Fruit fly (Drosophila melanogaster) whole organism, wandering third instar larva: ENCODE measurements around the gene gish.
A peak's percentile ranks its signal among the peaks of the same experiment; 100 is the strongest.

ENCODE experiments used
- Abd-B ChIP-seq: fragments of >200 bp; optimal IDR thresholded peaks from 2 replicates; lab custom pipeline; 2017; ENCODE audit warnings: missing biosample characterization, missing genetic modification characterization
- CG32264 ChIP-seq: fragments of 200-800 bp; sonication (Bioruptor generic); optimal IDR thresholded peaks from 2 replicates; lab custom pipeline; 2016; ENCODE audit warnings: missing biosample characterization, missing genetic modification characterization
- CG9705 ChIP-seq: fragments of 200-800 bp; sonication (Bioruptor generic); optimal IDR thresholded peaks from 2 replicates; lab custom pipeline; 2018; ENCODE audit warnings: missing biosample characterization, mild to moderate bottlenecking, missing genetic modification characterization
- CrebA ChIP-seq: fragments of 200-800 bp; sonication (Bioruptor generic); optimal IDR thresholded peaks from 2 replicates; lab custom pipeline; 2016; ENCODE audit warnings: missing biosample characterization, mild to moderate bottlenecking, missing genetic modification characterization, borderline replicate concordance
- Dfd ChIP-seq: fragments of >200 bp; optimal IDR thresholded peaks from 2 replicates; lab custom pipeline; 2017; ENCODE audit warnings: missing biosample characterization, missing genetic modification characterization
- Dif ChIP-seq: fragments of 200-275, 200-300 bp; sonication (Bioruptor generic); optimal IDR thresholded peaks from 2 replicates; lab custom pipeline; 2018; ENCODE audit warnings: missing biosample characterization, missing genetic modification characterization; ENCODE audit not compliant: partially characterized antibody
- GATAd ChIP-seq: sonication (Bioruptor generic); optimal IDR thresholded peaks from 2 replicates; lab custom pipeline; 2016; ENCODE audit warnings: missing biosample characterization, missing genetic modification characterization
- HLH106 ChIP-seq: fragments of 200-800 bp; optimal IDR thresholded peaks from 3 replicates; lab custom pipeline; 2019; ENCODE audit warnings: missing biosample characterization, mild to moderate bottlenecking, missing genetic modification characterization, moderate library complexity
- Hnf4 ChIP-seq: fragments of 200-800 bp; sonication (Bioruptor generic); optimal IDR thresholded peaks from 2 replicates; lab custom pipeline; 2016; ENCODE audit warnings: missing biosample characterization, mild to moderate bottlenecking, missing genetic modification characterization
- Hr78 ChIP-seq: fragments of >200 bp; optimal IDR thresholded peaks from 2 replicates; lab custom pipeline; 2017; ENCODE audit warnings: missing biosample characterization, missing genetic modification characterization
- Hr83 ChIP-seq: fragments of 200-300 bp; sonication (Bioruptor generic); optimal IDR thresholded peaks from 2 replicates; lab custom pipeline; 2016; ENCODE audit warnings: missing biosample characterization, mild to moderate bottlenecking, missing genetic modification characterization, moderate library complexity; ENCODE audit not compliant: poor library complexity, severe bottlenecking
- Jra ChIP-seq: sonication (Bioruptor generic); optimal IDR thresholded peaks from 2 replicates; lab custom pipeline; 2016; ENCODE audit warnings: missing biosample characterization, missing genetic modification characterization
- Mio ChIP-seq: sonication (Bioruptor generic); optimal IDR thresholded peaks from 2 replicates; lab custom pipeline; 2016; ENCODE audit warnings: missing biosample characterization, missing genetic modification characterization
- Myc ChIP-seq: fragments of >200 bp; optimal IDR thresholded peaks from 2 replicates; lab custom pipeline; 2017
- N ChIP-seq: fragments of >200 bp; optimal IDR thresholded peaks from 2 replicates; lab custom pipeline; 2018; ENCODE audit warnings: missing biosample characterization, missing external identifiers, missing genetic modification characterization
- OdsH ChIP-seq: fragments of 200-800 bp; sonication (Bioruptor generic); optimal IDR thresholded peaks from 2 replicates; lab custom pipeline; 2016; ENCODE audit warnings: missing biosample characterization, mild to moderate bottlenecking, missing genetic modification characterization
- Rel ChIP-seq, 2 experiments: fragments of 200-800 bp; sonication (Bioruptor generic) in 1 of 2; optimal IDR thresholded peaks; 2 replicates in 1 of 2; 3 replicates in 1 of 2; lab custom pipeline; 2016 to 2019; ENCODE audit warnings: mild to moderate bottlenecking in 2 of 2, missing biosample characterization in 2 of 2, missing genetic modification characterization in 2 of 2, moderate library complexity in 1 of 2
- Sp1 ChIP-seq: fragments of 200-800 bp; sonication (Bioruptor generic); optimal IDR thresholded peaks from 3 replicates; lab custom pipeline; 2019; ENCODE audit warnings: missing biosample characterization, mild to moderate bottlenecking, missing genetic modification characterization, moderate library complexity
- Vsx2 ChIP-seq: fragments of 200-300, 225-300 bp; sonication (Bioruptor generic); optimal IDR thresholded peaks from 2 replicates; lab custom pipeline; 2018; ENCODE audit warnings: missing biosample characterization, missing genetic modification characterization; ENCODE audit not compliant: partially characterized antibody
- br ChIP-seq: fragments of 200-800 bp; sonication (Bioruptor generic); optimal IDR thresholded peaks from 2 replicates; lab custom pipeline; 2016; ENCODE audit warnings: missing biosample characterization, missing genetic modification characterization
- brk ChIP-seq: fragments of 200-800 bp; sonication (Bioruptor generic); optimal IDR thresholded peaks from 2 replicates; lab custom pipeline; 2016; ENCODE audit warnings: missing biosample characterization, mild to moderate bottlenecking, missing genetic modification characterization
- dl ChIP-seq, 2 experiments: fragments of 175-275, 200-275 bp in 1 of 2; fragments of 200-275 bp in 1 of 2; sonication (Bioruptor generic); optimal IDR thresholded peaks; lab custom pipeline; 2018; ENCODE audit warnings: mild to moderate bottlenecking in 2 of 2, missing biosample characterization in 2 of 2, missing genetic modification characterization in 2 of 2, moderate library complexity in 2 of 2; ENCODE audit not compliant: partially characterized antibody in 2 of 2, insufficient read depth in 1 of 2
- dmrt93B ChIP-seq: fragments of 200-800 bp; sonication (Bioruptor generic); optimal IDR thresholded peaks from 2 replicates; lab custom pipeline; 2018; ENCODE audit warnings: missing biosample characterization, mild to moderate bottlenecking, missing genetic modification characterization
- dsf ChIP-seq: sonication (Bioruptor generic); optimal IDR thresholded peaks from 2 replicates; lab custom pipeline; 2016; ENCODE audit warnings: missing biosample characterization, missing genetic modification characterization, borderline replicate concordance
- ey ChIP-seq: fragments of 200-800 bp; sonication (Bioruptor generic); optimal IDR thresholded peaks from 2 replicates; lab custom pipeline; 2016; ENCODE audit warnings: missing biosample characterization, missing genetic modification characterization
- foxo ChIP-seq, 2 experiments: fragments of 200-800 bp; sonication (Bioruptor generic); optimal IDR thresholded peaks; 2 replicates in 1 of 2; 3 replicates in 1 of 2; lab custom pipeline; 2016 to 2017; ENCODE audit warnings: missing biosample characterization in 2 of 2, missing genetic modification characterization in 2 of 2
- fru ChIP-seq: fragments of 200-800 bp; sonication (Bioruptor generic); optimal IDR thresholded peaks from 3 replicates; lab custom pipeline; 2016; ENCODE audit warnings: missing biosample characterization, mild to moderate bottlenecking, missing genetic modification characterization
- h ChIP-seq: fragments of 200-800 bp; sonication (Bioruptor generic); optimal IDR thresholded peaks from 3 replicates; lab custom pipeline; 2016; ENCODE audit warnings: missing biosample characterization, mild to moderate bottlenecking, missing genetic modification characterization
- jim ChIP-seq: fragments of 175-275, 200-325 bp; sonication (Bioruptor generic); optimal IDR thresholded peaks from 2 replicates; lab custom pipeline; 2016; ENCODE audit warnings: missing biosample characterization, mild to moderate bottlenecking, missing genetic modification characterization
- lola ChIP-seq: fragments of >200 bp; optimal IDR thresholded peaks from 2 replicates; lab custom pipeline; 2017; ENCODE audit warnings: missing biosample characterization, missing genetic modification characterization
- pan ChIP-seq: fragments of >200 bp; optimal IDR thresholded peaks from 2 replicates; lab custom pipeline; 2017
- psq ChIP-seq: fragments of 200-800 bp; sonication (Bioruptor generic); optimal IDR thresholded peaks from 3 replicates; lab custom pipeline; 2017; ENCODE audit warnings: missing biosample characterization, mild to moderate bottlenecking, missing genetic modification characterization, moderate library complexity
- rgr ChIP-seq: fragments of 200-800 bp; sonication (Bioruptor generic); optimal IDR thresholded peaks from 3 replicates; lab custom pipeline; 2016; ENCODE audit warnings: missing biosample characterization, mild to moderate bottlenecking, missing genetic modification characterization
- sage ChIP-seq: fragments of 200-800 bp; sonication (Bioruptor generic); optimal IDR thresholded peaks from 2 replicates; lab custom pipeline; 2016; ENCODE audit warnings: missing biosample characterization, mild to moderate bottlenecking, missing genetic modification characterization
- sv ChIP-seq: fragments of 200-800 bp; sonication (Bioruptor generic); optimal IDR thresholded peaks from 3 replicates; lab custom pipeline; 2016; ENCODE audit warnings: missing biosample characterization, missing genetic modification characterization
- tai ChIP-seq: sonication (Bioruptor generic); optimal IDR thresholded peaks from 2 replicates; lab custom pipeline; 2016; ENCODE audit warnings: missing biosample characterization, missing genetic modification characterization
- usp ChIP-seq: fragments of >200 bp; optimal IDR thresholded peaks from 2 replicates; lab custom pipeline; 2017; ENCODE audit warnings: missing biosample characterization, missing genetic modification characterization
- woc ChIP-seq: sonication (Bioruptor generic); optimal IDR thresholded peaks from 2 replicates; lab custom pipeline; 2016; ENCODE audit warnings: missing biosample characterization, mild to moderate bottlenecking, missing genetic modification characterization

Gene gish

dm6 chr3R:16245298-16246098 is 26.8 kb upstream of the gish start:
- peak; percentile 34 for TF ChIP-seq psq
- TF ChIP-seq Sp1 = no peak
- no peak for TF ChIP-seq Rel (GFP tag; optimal IDR thresholded peaks at IDR 0.05; lab: Kevin White, UChicago)
- peak; percentile 50 for TF ChIP-seq Rel (tag; optimal IDR thresholded peaks at IDR 0.05; lab: Kevin White, UChicago)
- no peak for TF ChIP-seq Jra (GFP tag; lab: Kevin White, UChicago)
- TF ChIP-seq fru (GFP tag; lab: Kevin White, UChicago) = peak; percentile 19

- TF ChIP-seq Rel (GFP tag; optimal IDR thresholded peaks at IDR 0.05; lab: Kevin White, UChicago) = no peak
- peak; percentile 90 for TF ChIP-seq Rel (tag; optimal IDR thresholded peaks at IDR 0.05; lab: Kevin White, UChicago)
- TF ChIP-seq Dif = no peak
- TF ChIP-seq Hr83 (GFP tag; lab: Kevin White, UChicago) = no peak
- TF ChIP-seq jim (GFP tag; lab: Kevin White, UChicago) = no peak
- TF ChIP-seq sage (GFP tag; lab: Kevin White, UChicago) = no peak
- TF ChIP-seq h (GFP tag; lab: Kevin White, UChicago) = no peak
- TF ChIP-seq N (GFP tag; lab: Kevin White, UChicago) = no peak
These were observed 25.2 kb upstream of the gish start for dm6 chr3R:16247027-16247426.

- TF ChIP-seq CG9705 (peak; percentile 50), dsf (GFP tag; lab: Kevin White, UChicago) (no peak), sv (GFP tag; lab: Kevin White, UChicago) (peak; percentile 59), sage (GFP tag; lab: Kevin White, UChicago) (peak; percentile 1), Rel (GFP tag; optimal IDR thresholded peaks at IDR 0.05; lab: Kevin White, UChicago) (peak; percentile 12), Rel (tag; optimal IDR thresholded peaks at IDR 0.05; lab: Kevin White, UChicago) (no peak), Hnf4 (GFP tag; lab: Kevin White, UChicago) (no peak), lola (GFP tag; lab: Kevin White, UChicago) (no peak), Abd-B (GFP tag; lab: Kevin White, UChicago) (no peak), brk (GFP tag; lab: Kevin White, UChicago) (no peak), foxo (GFP tag; optimal IDR thresholded peaks at IDR 0.05; lab: Kevin White, UChicago) (peak in 1 of 2 experiments; percentile 64), HLH106 (tag; lab: Kevin White, UChicago) (peak; percentile 67), pan (lab: Kevin White, UChicago) (no peak), ey (GFP tag; lab: Kevin White, UChicago) (peak; percentile 56), OdsH (GFP tag; lab: Kevin White, UChicago) (peak; percentile 30), Dfd (GFP tag; lab: Kevin White, UChicago) (no peak), fru (GFP tag; lab: Kevin White, UChicago) (peak; percentile 59), Hr78 (GFP tag; lab: Kevin White, UChicago) (no peak), Hr83 (GFP tag; lab: Kevin White, UChicago) (peak; percentile 51), woc (peak; percentile 26), N (GFP tag; lab: Kevin White, UChicago) (no peak), psq (peak; percentile 34), CrebA (GFP tag; lab: Kevin White, UChicago) (no peak), Myc (no peak), dmrt93B (GFP tag; lab: Kevin White, UChicago) (peak; percentile 59), GATAd (GFP tag; lab: Kevin White, UChicago) (no peak), br (GFP tag; lab: Kevin White, UChicago) (peak; percentile 41), rgr (peak; percentile 40), usp (GFP tag; lab: Kevin White, UChicago) (no peak), h (GFP tag; lab: Kevin White, UChicago) (peak; percentile 40), Mio (GFP tag; lab: Kevin White, UChicago) (no peak), jim (GFP tag; lab: Kevin White, UChicago) (no peak), tai (GFP tag; lab: Kevin White, UChicago) (no peak), dl (GFP tag; optimal IDR thresholded peaks at IDR 0.05; lab: Kevin White, UChicago; ENCODE audit: insufficient read depth in 1 of 2, partially characterized antibody in 2 of 2) (no peak), Sp1 (peak; percentile 50), CG32264 (peak; percentile 31), Dif (no peak), Vsx2 (no peak), Jra (GFP tag; lab: Kevin White, UChicago) (no peak)
These were observed 24.4 kb upstream of the gish start for dm6 chr3R:16247609-16248499.
